Worm (Caenorhabditis elegans): ENCODE measurements around the gene F22B7.3.
A peak's percentile ranks its signal among the peaks of the same experiment; 100 is the strongest.

Gene F22B7.3

ce11 chrIII:8658367-8658761, 9.7 kb downstream of the F22B7.3 start (continued):
- TF ChIP-seq die-1 (tag; optimal IDR thresholded peaks at IDR 0.05) = peak; percentile 52
- peak; percentile 46; the same call in 1 of the 2 replicates for TF ChIP-seq mcd-1 (GFP tag; IDR thresholded peaks at IDR 0.05)
- peak; percentile 38 for TF ChIP-seq nhr-90 (tag; optimal IDR thresholded peaks at IDR 0.05)
- TF ChIP-seq ama-1 (optimal IDR thresholded peaks at IDR 0.05) = peak; percentile 9
- no peak for TF ChIP-seq ama-1 (GFP tag; optimal IDR thresholded peaks at IDR 0.05)
- TF ChIP-seq madf-10 (tag; optimal IDR thresholded peaks at IDR 0.05) = peak; percentile 45
- peak; percentile 94 for TF ChIP-seq somi-1 (GFP tag; optimal IDR thresholded peaks at IDR 0.05)
- TF ChIP-seq mel-28 (tag; optimal IDR thresholded peaks at IDR 0.05; ENCODE audit: borderline replicate concordance) = no peak
- TF ChIP-seq snpc-4 (GFP tag; optimal IDR thresholded peaks at IDR 0.05) = no peak
- peak in 3 of 4 experiments; percentile 52 to 64 (median 60) for TF ChIP-seq snpc-4 (tag; optimal IDR thresholded peaks at IDR 0.05)
- peak in 1 of 2 experiments; percentile 85 for TF ChIP-seq let-607 (tag; optimal IDR thresholded peaks at IDR 0.05)
- TF ChIP-seq Y67H2A.10 (GFP tag; conservative IDR thresholded peaks at IDR 0.05) = no peak
- TF ChIP-seq F55B11.4 (tag; optimal IDR thresholded peaks at IDR 0.05; ENCODE audit: borderline replicate concordance, insufficient read depth) = no peak
- 0 out of 2 replicates have a peak, but pooled peaks have one; percentile 8 for TF ChIP-seq egrh-3 (GFP tag; IDR thresholded peaks at IDR 0.05)
- no peak for TF ChIP-seq mxl-1 (tag; optimal IDR thresholded peaks at IDR 0.05)
- TF ChIP-seq C06A6.2 (GFP tag; conservative IDR thresholded peaks at IDR 0.05) = peak; percentile 64; the same call in 1 of the 2 replicates
- TF ChIP-seq Y95B8A.8 (GFP tag; IDR thresholded peaks at IDR 0.05) = no peak
- TF ChIP-seq ceh-27 (GFP tag; optimal IDR thresholded peaks at IDR 0.05) = peak; percentile 46
- TF ChIP-seq ztf-3 (GFP tag; optimal IDR thresholded peaks at IDR 0.05) = peak; percentile 5
- TF ChIP-seq F37B4.10 (GFP tag; IDR thresholded peaks at IDR 0.05) = no peak
- TF ChIP-seq B0261.1 (tag; optimal IDR thresholded peaks at IDR 0.05) = peak; percentile 9
- no peak for TF ChIP-seq aptf-2 (GFP tag; conservative IDR thresholded peaks at IDR 0.05)
- peak; percentile 74 for TF ChIP-seq K11D2.4 (GFP tag; IDR thresholded peaks at IDR 0.05)
- 0 out of 2 replicates have a peak, but pooled peaks have one; percentile 11 for TF ChIP-seq madf-3 (GFP tag; IDR thresholded peaks at IDR 0.05)
- no peak for TF ChIP-seq sptf-2 (GFP tag; optimal IDR thresholded peaks at IDR 0.05)
- TF ChIP-seq nhr-120 (GFP tag; IDR thresholded peaks at IDR 0.05) = no peak
- no peak for TF ChIP-seq ceh-100 (GFP tag; IDR thresholded peaks at IDR 0.05)
- peak; percentile 12 for TF ChIP-seq snpc-3.4 (tag; optimal IDR thresholded peaks at IDR 0.05)
- no peak for TF ChIP-seq D2030.7 (GFP tag; IDR thresholded peaks at IDR 0.05)
- peak; percentile 91 for TF ChIP-seq B0336.3 (GFP tag; IDR thresholded peaks at IDR 0.05)

ce11 chrIII:8663143-8663542, 14.5 kb downstream of the F22B7.3 start:
- no peak for TF ChIP-seq lir-1 (GFP tag; conservative IDR thresholded peaks at IDR 0.05)

- TF ChIP-seq nhr-27 (tag; optimal IDR thresholded peaks at IDR 0.05) (no peak), rcor-1 (GFP tag; IDR thresholded peaks at IDR 0.05) (no peak), ceh-79 (tag; optimal IDR thresholded peaks at IDR 0.05) (no peak), somi-1 (GFP tag; optimal IDR thresholded peaks at IDR 0.05) (no peak), egl-44 (GFP tag; IDR thresholded peaks at IDR 0.05) (no peak), lsl-1 (GFP tag; optimal IDR thresholded peaks at IDR 0.05) (no peak), him-1 (tag; optimal IDR thresholded peaks at IDR 0.05) (no peak), nhr-80 (tag; optimal IDR thresholded peaks at IDR 0.05) (no peak), lin-40 (tag; optimal IDR thresholded peaks at IDR 0.05) (no peak), unc-62 (GFP tag; optimal IDR thresholded peaks at IDR 0.05) (no peak), let-526 (GFP tag; IDR thresholded peaks at IDR 0.05) (no peak), F37B4.10 (GFP tag; IDR thresholded peaks at IDR 0.05) (no peak), ztf-28 (GFP tag; IDR thresholded peaks at IDR 0.05) (no peak), chd-7 (tag; optimal IDR thresholded peaks at IDR 0.05) (no peak), nhr-179 (tag; optimal IDR thresholded peaks at IDR 0.05) (no peak), sea-2 (GFP tag; IDR thresholded peaks at IDR 0.05) (no peak), ztf-18 (tag; optimal IDR thresholded peaks at IDR 0.05) (no peak)
Measured at ce11 chrIII:8664897-8665388, 16.3 kb downstream of the F22B7.3 start, which contains the start of gene F22B7.1. F22B7.1 (plus strand) TSS chrIII:8665338.

Data from whole organism, young adult.